Worm (Caenorhabditis elegans) whole organism, midembryonic: ENCODE results near the gene C43D7.7.

Experiments
- klf-2 ChIP-seq: fragments of 200-800 bp; sonication (Bioruptor generic); conservative IDR thresholded peaks from 2 replicates; pipeline ENCODE4 v1.3.6; 2022; ENCODE audit warnings: missing genetic modification reagents, missing genetic modification characterization, missing compliant biosample characterization
- ref-1 ChIP-seq: fragments of 200-800 bp; sonication (Bioruptor generic); conservative IDR thresholded peaks from 2 replicates; pipeline ENCODE4 v1.3.6; 2022; ENCODE audit warnings: missing genetic modification reagents, missing genetic modification characterization, missing compliant biosample characterization
- tab-1 ChIP-seq: fragments of 200-800 bp; sonication (Bioruptor generic); IDR thresholded peaks from 2 replicates; pipeline ENCODE4 v1.3.6; 2022; ENCODE audit warnings: missing genetic modification characterization, missing compliant biosample characterization

DNA sequence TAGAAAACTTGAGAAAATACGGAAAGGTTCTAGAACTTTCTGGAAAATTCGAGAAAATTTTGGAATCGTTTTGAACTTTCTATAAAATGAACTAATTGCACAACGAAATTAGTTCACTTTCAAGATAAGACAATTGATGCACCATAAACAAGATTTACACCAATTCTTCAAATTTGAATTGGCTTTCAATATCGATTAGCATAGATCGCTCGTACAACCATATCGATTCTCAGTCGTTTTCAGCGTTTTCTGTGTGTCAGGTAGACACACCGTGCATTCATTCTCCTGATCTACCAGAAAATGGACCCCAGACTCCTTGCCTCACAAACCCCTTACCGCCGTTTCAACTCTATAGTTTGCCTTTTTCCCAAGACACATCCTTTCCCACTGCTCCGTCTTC is 37.0 kb downstream of the C43D7.7 start, which contains the start of gene fbxb-117:
- no peak for TF ChIP-seq tab-1 (GFP tag; lab: Robert Waterston, UW)
- TF ChIP-seq ref-1 (GFP tag; lab: Robert Waterston, UW): no peak
- TF ChIP-seq klf-2 (GFP tag; lab: Robert Waterston, UW): no peak
